Worm (Caenorhabditis elegans): ENCODE measurements around the gene D1022.5.

ce11 chrII:7432327-7432726, 26.3 kb downstream of the D1022.5 start, which contains the start of gene srd-54:
- TF ChIP-seq rnt-1 (tag; optimal IDR thresholded peaks at IDR 0.05) (no peak), pha-2 (tag; optimal IDR thresholded peaks at IDR 0.05) (no peak)

All from whole organism, late embryonic.